Fruit fly (Drosophila melanogaster): ENCODE data around the gene CG10428.

The CG10428 gene

dm6 chr2L:18934588-18934987, 14.1 kb upstream of the CG10428 start (continued):
- TF ChIP-seq Chrac-16 (GFP tag; optimal IDR thresholded peaks at IDR 0.05) (no peak), tup (GFP tag; optimal IDR thresholded peaks at IDR 0.05) (no peak), CG4360 (GFP tag; IDR thresholded peaks at IDR 0.05) (no peak), CG8944 (GFP tag; optimal IDR thresholded peaks at IDR 0.05) (no peak), Dbx (GFP tag; IDR thresholded peaks at IDR 0.05) (no peak), hb (GFP tag; IDR thresholded peaks at IDR 0.05; ENCODE audit: partially characterized antibody) (no peak), tna (GFP tag; IDR thresholded peaks at IDR 0.05; ENCODE audit: partially characterized antibody) (no peak), eyg (GFP tag; optimal IDR thresholded peaks at IDR 0.05) (no peak), nom (GFP tag; optimal IDR thresholded peaks at IDR 0.05) (no peak), pho (GFP tag; optimal IDR thresholded peaks at IDR 0.05) (no peak), CG8388 (GFP tag; optimal IDR thresholded peaks at IDR 0.05) (no peak), CG3281 (GFP tag; optimal IDR thresholded peaks at IDR 0.05) (no peak), btn (GFP tag; optimal IDR thresholded peaks at IDR 0.05) (no peak), CG5180 (GFP tag; optimal IDR thresholded peaks at IDR 0.05) (no peak), dati (GFP tag; IDR thresholded peaks at IDR 0.05) (no peak), CG10462 (GFP tag; optimal IDR thresholded peaks at IDR 0.05) (no peak), zen (tag; optimal IDR thresholded peaks at IDR 0.05) (peak; percentile 43), org-1 (GFP tag; optimal IDR thresholded peaks at IDR 0.05) (no peak), crol (GFP tag; IDR thresholded peaks at IDR 0.05) (no peak), maf-S (GFP tag; optimal IDR thresholded peaks at IDR 0.05) (no peak), CG11723 (GFP tag; optimal IDR thresholded peaks at IDR 0.05) (peak; percentile 0), CG3726 (GFP tag; IDR thresholded peaks at IDR 0.05) (no peak), D19B (GFP tag; optimal IDR thresholded peaks at IDR 0.05) (no peak), CG2116 (GFP tag; optimal IDR thresholded peaks at IDR 0.05) (peak; percentile 3), CG16863 (GFP tag; optimal IDR thresholded peaks at IDR 0.05) (no peak), ssp (GFP tag; IDR thresholded peaks at IDR 0.05) (no peak), CkIIα-i1 (GFP tag; IDR thresholded peaks at IDR 0.05) (no peak), pzg (GFP tag; optimal IDR thresholded peaks at IDR 0.05) (no peak), Sox102F (GFP tag; optimal IDR thresholded peaks at IDR 0.05) (no peak), CrebB (tag; optimal IDR thresholded peaks at IDR 0.05) (no peak), CG12219 (GFP tag; optimal IDR thresholded peaks at IDR 0.05) (no peak), Atf6 (GFP tag; IDR thresholded peaks at IDR 0.05) (no peak), CG18476 (GFP tag; optimal IDR thresholded peaks at IDR 0.05) (no peak), CG8089 (GFP tag; optimal IDR thresholded peaks at IDR 0.05) (no peak), dysf (GFP tag; IDR thresholded peaks at IDR 0.05) (no peak), Oaz (GFP tag; IDR thresholded peaks at IDR 0.05) (no peak), tio (GFP tag; optimal IDR thresholded peaks at IDR 0.05) (no peak), Elba2 (GFP tag; optimal IDR thresholded peaks at IDR 0.05) (no peak), Side (GFP tag; optimal IDR thresholded peaks at IDR 0.05) (no peak), her (GFP tag; optimal IDR thresholded peaks at IDR 0.05) (no peak), trh (GFP tag; optimal IDR thresholded peaks at IDR 0.05) (no peak), Rx (GFP tag; IDR thresholded peaks at IDR 0.05) (no peak), Mrtf (GFP tag; IDR thresholded peaks at IDR 0.05) (no peak), PHDP (tag; optimal IDR thresholded peaks at IDR 0.05) (no peak), insv (GFP tag; optimal IDR thresholded peaks at IDR 0.05) (peak in 1 of 2 experiments; percentile 3), gcm (GFP tag; optimal IDR thresholded peaks at IDR 0.05) (no peak), CG10209 (GFP tag; optimal IDR thresholded peaks at IDR 0.05) (no peak), C15 (GFP tag; IDR thresholded peaks at IDR 0.05) (no peak), CG2875 (GFP tag; optimal IDR thresholded peaks at IDR 0.05) (no peak), D (optimal IDR thresholded peaks at IDR 0.05) (no peak), D (GFP tag; optimal IDR thresholded peaks at IDR 0.05) (no peak), ewg (GFP tag; optimal IDR thresholded peaks at IDR 0.05) (peak; percentile 1), CG17912 (GFP tag; optimal IDR thresholded peaks at IDR 0.05) (no peak)
